Worm (Caenorhabditis elegans): ENCODE results near the gene fbxa-30.

DNA sequence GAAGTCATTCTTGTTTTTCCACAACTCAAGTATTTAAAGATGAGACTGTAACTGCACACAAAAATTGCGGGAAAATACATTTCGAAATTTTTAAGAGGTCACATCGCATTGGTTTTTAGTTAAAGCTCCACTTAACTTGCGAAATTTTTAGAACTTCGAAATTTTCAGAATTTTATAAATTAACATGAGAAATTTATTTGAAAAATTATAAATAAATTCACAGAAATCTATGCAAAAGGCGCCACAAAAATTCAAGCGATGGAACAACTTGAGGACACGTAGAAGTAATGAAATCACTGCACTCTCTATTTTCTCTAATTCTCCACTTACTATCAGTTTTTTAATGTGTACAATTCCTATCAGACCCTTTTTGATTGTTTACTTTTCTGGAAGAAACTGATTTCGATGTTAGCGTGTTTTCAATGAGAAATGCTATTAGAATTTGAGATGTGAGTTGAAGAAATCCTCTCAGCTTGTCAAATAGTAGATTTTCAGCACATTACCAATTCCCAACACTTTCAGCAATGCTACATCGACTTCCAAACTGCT lies 4.0 kb downstream of the fbxa-30 start, which contains the start of gene fbxa-31:
- no peak for TF ChIP-seq nhr-90 (tag; optimal IDR thresholded peaks at IDR 0.05)
- no peak for TF ChIP-seq F33H1.4 (GFP tag; IDR thresholded peaks at IDR 0.05)
- TF ChIP-seq F10E7.11 (tag; optimal IDR thresholded peaks at IDR 0.05): no peak
- TF ChIP-seq B0336.3 (GFP tag; IDR thresholded peaks at IDR 0.05): no peak
- TF ChIP-seq ama-1 (optimal IDR thresholded peaks at IDR 0.05): no peak
- TF ChIP-seq ama-1 (GFP tag; optimal IDR thresholded peaks at IDR 0.05): no peak
- TF ChIP-seq F57C9.4 (tag; optimal IDR thresholded peaks at IDR 0.05): no peak
